Worm (Caenorhabditis elegans): ENCODE measurements around the gene ttr-26.

The ttr-26 gene

ce11 chrV:18576128-18576527 is 16.0 kb upstream of the ttr-26 start (continued):
- no peak for TF ChIP-seq akir-1 (GFP tag; optimal IDR thresholded peaks at IDR 0.05)
- no peak for TF ChIP-seq K11D2.4 (GFP tag; IDR thresholded peaks at IDR 0.05)
- no peak for TF ChIP-seq T26A5.8 (tag; optimal IDR thresholded peaks at IDR 0.05)
- TF ChIP-seq chd-7 (tag; optimal IDR thresholded peaks at IDR 0.05): peak; percentile 23
- TF ChIP-seq Y95B8A.8 (GFP tag; IDR thresholded peaks at IDR 0.05): no peak
- no peak for TF ChIP-seq nfya-2 (GFP tag; IDR thresholded peaks at IDR 0.05)
- no peak for TF ChIP-seq egl-44 (GFP tag; IDR thresholded peaks at IDR 0.05)
- no peak for TF ChIP-seq madf-6 (GFP tag; IDR thresholded peaks at IDR 0.05)
- TF ChIP-seq pbrm-1 (GFP tag; IDR thresholded peaks at IDR 0.05): peak; percentile 26; the same call in 1 of the 2 replicates
- no peak for TF ChIP-seq B0019.2 (GFP tag; conservative IDR thresholded peaks at IDR 0.05)
- no peak for TF ChIP-seq somi-1 (GFP tag; optimal IDR thresholded peaks at IDR 0.05)

- TF ChIP-seq ceh-79 (tag; optimal IDR thresholded peaks at IDR 0.05) (peak; percentile 28), zim-3 (tag; optimal IDR thresholded peaks at IDR 0.05) (no peak), chd-7 (tag; optimal IDR thresholded peaks at IDR 0.05) (peak; percentile 28), aptf-3 (GFP tag; IDR thresholded peaks at IDR 0.05) (no peak), hlh-12 (tag; optimal IDR thresholded peaks at IDR 0.05) (no peak), cebp-1 (GFP tag; IDR thresholded peaks at IDR 0.05) (no peak), cebp-1 (tag; optimal IDR thresholded peaks at IDR 0.05) (peak; percentile 34), ceh-40 (GFP tag; IDR thresholded peaks at IDR 0.05) (no peak), tbp1 (GFP tag; optimal IDR thresholded peaks at IDR 0.05) (no peak), repo-1 (tag; optimal IDR thresholded peaks at IDR 0.05) (peak; percentile 58), F52B5.7 (tag; optimal IDR thresholded peaks at IDR 0.05) (no peak), snpc-3.4 (tag; optimal IDR thresholded peaks at IDR 0.05) (no peak), Y53G8AR.9 (GFP tag; conservative IDR thresholded peaks at IDR 0.05) (peak; percentile 56; the same call in 1 of the 2 replicates), ceh-91 (GFP tag; IDR thresholded peaks at IDR 0.05) (no peak), ceh-100 (GFP tag; IDR thresholded peaks at IDR 0.05) (no peak), lir-1 (GFP tag; conservative IDR thresholded peaks at IDR 0.05) (no peak), sea-2 (GFP tag; IDR thresholded peaks at IDR 0.05) (no peak), ztf-18 (tag; optimal IDR thresholded peaks at IDR 0.05) (peak; percentile 88), ekl-4 (GFP tag; IDR thresholded peaks at IDR 0.05) (0 out of 2 replicates have a peak, but pooled peaks have one; percentile 36), nfyb-1 (GFP tag; IDR thresholded peaks at IDR 0.05) (0 out of 2 replicates have a peak, but pooled peaks have one; percentile 36), nhr-179 (tag; optimal IDR thresholded peaks at IDR 0.05) (no peak), ztf-22 (GFP tag; optimal IDR thresholded peaks at IDR 0.05) (no peak), dox-1 (GFP tag; IDR thresholded peaks at IDR 0.05) (0 out of 2 replicates have a peak, but pooled peaks have one; percentile 20), fkh-3 (tag; optimal IDR thresholded peaks at IDR 0.05) (peak; percentile 24), ets-4 (GFP tag; optimal IDR thresholded peaks at IDR 0.05) (peak; percentile 24), rec-8 (tag; optimal IDR thresholded peaks at IDR 0.05) (no peak), ztf-25 (GFP tag; IDR thresholded peaks at IDR 0.05) (no peak), F10E7.11 (tag; optimal IDR thresholded peaks at IDR 0.05) (no peak), ztf-26 (tag; optimal IDR thresholded peaks at IDR 0.05) (no peak), C17E4.6 (GFP tag; IDR thresholded peaks at IDR 0.05) (no peak), lin-54 (GFP tag; optimal IDR thresholded peaks at IDR 0.05) (no peak), Y56A3A.18 (GFP tag; IDR thresholded peaks at IDR 0.05) (no peak)
Observed at ce11 chrV:18575084-18575483, 15.0 kb upstream of the ttr-26 start.
